Worm (Caenorhabditis elegans): ENCODE measurements around the gene W02D7.4.

DNA sequence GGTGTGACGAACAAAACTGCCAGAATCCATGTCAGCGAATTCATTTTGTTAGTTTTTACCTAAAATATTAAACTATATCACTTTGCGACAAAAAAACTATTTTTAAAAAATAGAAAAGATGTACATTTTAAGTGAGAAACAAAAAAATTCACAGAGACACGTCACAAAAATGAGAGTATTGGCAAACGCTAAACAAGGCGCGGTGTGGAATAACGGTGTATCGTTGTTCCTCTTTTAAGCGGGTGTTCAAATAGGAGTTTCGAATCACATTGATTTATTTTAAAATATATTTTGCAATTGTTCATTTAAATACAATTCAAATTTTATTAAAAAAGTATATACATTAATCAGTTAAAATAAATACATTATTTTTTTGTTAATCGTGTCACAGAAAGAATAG lies 5.1 kb upstream of the W02D7.4 start, which contains the start of gene sel-9:
- TF ChIP-seq ztf-11 (tag; optimal IDR thresholded peaks at IDR 0.05) (no peak), pqm-1 (tag; optimal IDR thresholded peaks at IDR 0.05) (no peak), unc-39 (tag; optimal IDR thresholded peaks at IDR 0.05) (no peak), pha-4 (GFP tag; IDR thresholded peaks at IDR 0.05) (no peak), pha-4 (tag; optimal IDR thresholded peaks at IDR 0.05) (no peak), ama-1 (optimal IDR thresholded peaks at IDR 0.05) (no peak), ceh-20 (GFP tag; IDR thresholded peaks at IDR 0.05) (no peak), hif-1 (tag; optimal IDR thresholded peaks at IDR 0.05) (no peak), zip-2 (tag; optimal IDR thresholded peaks at IDR 0.05) (no peak), lin-29 (GFP tag; IDR thresholded peaks at IDR 0.05) (no peak), egl-27 (tag; optimal IDR thresholded peaks at IDR 0.05) (no peak)
